Fruit fly (Drosophila melanogaster) whole organism, embryonic: ENCODE results near the gene Vm26Ab.

Source experiments
- Ada2b ChIP-seq: fragments of 200-800 bp; sonication (Bioruptor generic); IDR thresholded peaks from 2 replicates; pipeline ENCODE4 v1.3.6; 2022; ENCODE audit warnings: missing biosample characterization, missing genetic modification characterization
- Adf1 ChIP-seq: fragments of 200-800 bp; sonication (Bioruptor generic); IDR thresholded peaks from 2 replicates; pipeline ENCODE4 v1.3.6; 2022; ENCODE audit warnings: missing biosample characterization, missing genetic modification characterization
- CG10959 ChIP-seq: fragments of 200-800 bp; sonication (Bioruptor generic); IDR thresholded peaks from 2 replicates; pipeline ENCODE4 v1.3.6; 2022; ENCODE audit warnings: missing biosample characterization, missing genetic modification characterization
- CG12391 ChIP-seq: fragments of 200-800 bp; sonication (Bioruptor generic); optimal IDR thresholded peaks from 3 replicates; lab custom pipeline; 2018; ENCODE audit warnings: missing biosample characterization, mild to moderate bottlenecking, missing genetic modification characterization, moderate library complexity
- CG12744 ChIP-seq: fragments of 200-800 bp; sonication (Bioruptor generic); optimal IDR thresholded peaks from 2 replicates; lab custom pipeline; 2016; ENCODE audit warnings: missing biosample characterization, missing genetic modification characterization
- CG15479 ChIP-seq: fragments of 200-800 bp; sonication (Bioruptor generic); optimal IDR thresholded peaks from 3 replicates; lab custom pipeline; 2019; ENCODE audit warnings: missing biosample characterization, mild to moderate bottlenecking, missing genetic modification characterization, moderate library complexity
- CG15696 ChIP-seq: fragments of 200-800 bp; sonication (Bioruptor generic); optimal IDR thresholded peaks from 2 replicates; lab custom pipeline; 2019; ENCODE audit warnings: missing biosample characterization, mild to moderate bottlenecking, missing genetic modification characterization, moderate library complexity
- CG16813 ChIP-seq: fragments of 200-800 bp; sonication (Bioruptor generic); IDR thresholded peaks from 3 replicates; pipeline ENCODE4 v1.3.6; 2022; ENCODE audit warnings: missing biosample characterization, missing genetic modification characterization; ENCODE audit not compliant: partially characterized antibody
- CG17328 ChIP-seq: fragments of 200-800 bp; sonication (Bioruptor generic); IDR thresholded peaks from 2 replicates; pipeline ENCODE4 v1.3.6; 2022; ENCODE audit warnings: missing biosample characterization, missing genetic modification characterization
- CG17802 ChIP-seq: fragments of 200-800 bp; sonication (Bioruptor generic); optimal IDR thresholded peaks from 2 replicates; lab custom pipeline; 2018; ENCODE audit warnings: missing biosample characterization, mild to moderate bottlenecking, missing genetic modification characterization, moderate library complexity
- CG18011 ChIP-seq: fragments of 200-800 bp; sonication (Bioruptor generic); optimal IDR thresholded peaks from 2 replicates; lab custom pipeline; 2017; ENCODE audit warnings: missing biosample characterization, missing genetic modification characterization, mild to moderate bottlenecking, moderate library complexity, missing genotype
- CG18764 ChIP-seq: fragments of 200-800 bp; sonication (Bioruptor generic); optimal IDR thresholded peaks from 3 replicates; lab custom pipeline; 2016; ENCODE audit warnings: missing biosample characterization, missing genetic modification characterization
- CG2129 ChIP-seq: fragments of 200-800 bp; sonication (Bioruptor generic); IDR thresholded peaks from 2 replicates; pipeline ENCODE4 v1.3.6; 2022; ENCODE audit warnings: missing biosample characterization, missing genetic modification characterization; ENCODE audit not compliant: partially characterized antibody
- CG2678 ChIP-seq: fragments of 200-800 bp; sonication (Bioruptor generic); optimal IDR thresholded peaks from 3 replicates; lab custom pipeline; 2019; ENCODE audit warnings: missing biosample characterization, mild to moderate bottlenecking, missing genetic modification characterization, moderate library complexity
- CG2875 ChIP-seq: fragments of 200-800 bp; sonication (Bioruptor generic); optimal IDR thresholded peaks from 2 replicates; lab custom pipeline; 2017; ENCODE audit warnings: missing biosample characterization, mild to moderate bottlenecking, missing genetic modification characterization, missing genetic modification reagents
- CG30020 ChIP-seq: fragments of 200-800 bp; optimal IDR thresholded peaks from 2 replicates; lab custom pipeline; 2019; ENCODE audit warnings: missing biosample characterization, mild to moderate bottlenecking, missing genetic modification characterization, moderate library complexity
- CG4424 ChIP-seq: fragments of 200-800 bp; sonication (Bioruptor generic); optimal IDR thresholded peaks from 3 replicates; lab custom pipeline; 2016; ENCODE audit warnings: missing biosample characterization, missing genetic modification characterization
- CG6654 ChIP-seq: fragments of 200-800 bp; sonication (Bioruptor generic); optimal IDR thresholded peaks from 2 replicates; lab custom pipeline; 2017; ENCODE audit warnings: missing biosample characterization, mild to moderate bottlenecking, missing genetic modification characterization
- CG7556 ChIP-seq: fragments of 200-800 bp; sonication (Bioruptor generic); optimal IDR thresholded peaks from 2 replicates; lab custom pipeline; 2017; ENCODE audit warnings: missing biosample characterization, mild to moderate bottlenecking, missing genetic modification characterization
- CG7987 ChIP-seq: fragments of 200-800 bp; sonication (Bioruptor generic); optimal IDR thresholded peaks from 2 replicates; lab custom pipeline; 2018; ENCODE audit warnings: missing biosample characterization, mild to moderate bottlenecking, missing genetic modification characterization, moderate library complexity
- Chrac-16 ChIP-seq: fragments of 200-800 bp; sonication (Bioruptor generic); optimal IDR thresholded peaks from 3 replicates; lab custom pipeline; 2016; ENCODE audit warnings: missing biosample characterization, missing genetic modification characterization
- E2f2 ChIP-seq: fragments of 200-800 bp; sonication (Bioruptor generic); IDR thresholded peaks from 2 replicates; pipeline ENCODE4 v1.3.6; 2022; ENCODE audit warnings: missing biosample characterization, missing genetic modification characterization
- Hand ChIP-seq: fragments of 200-800 bp; sonication (Bioruptor generic); optimal IDR thresholded peaks from 2 replicates; lab custom pipeline; 2017; ENCODE audit warnings: mild to moderate bottlenecking, missing biosample characterization, missing genetic modification reagents, missing genetic modification characterization
- Hr39 ChIP-seq: fragments of >200 bp; optimal IDR thresholded peaks from 2 replicates; lab custom pipeline; 2017
- MBD-R2 ChIP-seq: fragments of 200-800 bp; sonication (Bioruptor generic); IDR thresholded peaks from 2 replicates; pipeline ENCODE4 v1.3.6; 2022; ENCODE audit warnings: missing biosample characterization, missing genetic modification characterization
- Myb ChIP-seq: fragments of 200-800 bp; sonication (Bioruptor generic); optimal IDR thresholded peaks from 2 replicates; lab custom pipeline; 2016; ENCODE audit warnings: missing biosample characterization, missing genetic modification characterization
- Nf-YB ChIP-seq: fragments of 200-800 bp; sonication (Bioruptor generic); optimal IDR thresholded peaks from 3 replicates; lab custom pipeline; 2019; ENCODE audit warnings: missing biosample characterization, mild to moderate bottlenecking, missing genetic modification characterization, moderate library complexity
- Oaz ChIP-seq: fragments of 200-800 bp; sonication (Bioruptor generic); IDR thresholded peaks from 2 replicates; pipeline ENCODE4 v1.3.6; 2022; ENCODE audit warnings: missing biosample characterization, missing genetic modification characterization
- Poxn ChIP-seq: fragments of 200-800 bp; sonication (Bioruptor generic); IDR thresholded peaks from 2 replicates; pipeline ENCODE4 v1.3.6; 2022; ENCODE audit warnings: missing biosample characterization, missing genetic modification characterization
- Ssrp ChIP-seq: fragments of 200-800 bp; sonication (Bioruptor generic); optimal IDR thresholded peaks from 2 replicates; lab custom pipeline; 2018; ENCODE audit warnings: missing biosample characterization, mild to moderate bottlenecking, missing genetic modification characterization, moderate library complexity
- ab ChIP-seq: fragments of 200-800 bp; sonication (Bioruptor generic); optimal IDR thresholded peaks from 2 replicates; lab custom pipeline; 2016; ENCODE audit warnings: missing biosample characterization, missing genetic modification characterization
- ash1 ChIP-seq: fragments of 200-800 bp; sonication (Bioruptor generic); optimal IDR thresholded peaks from 2 replicates; lab custom pipeline; 2018; ENCODE audit warnings: missing biosample characterization, mild to moderate bottlenecking, missing genetic modification characterization
- ato ChIP-seq: fragments of 200-800 bp; sonication (Bioruptor generic); IDR thresholded peaks from 2 replicates; pipeline ENCODE4 v1.3.6; 2022; ENCODE audit warnings: missing biosample characterization, missing genetic modification characterization; ENCODE audit not compliant: partially characterized antibody
- cato ChIP-seq: fragments of 200-800 bp; sonication (Bioruptor generic); optimal IDR thresholded peaks from 2 replicates; lab custom pipeline; 2016; ENCODE audit warnings: missing biosample characterization, missing genetic modification characterization, borderline replicate concordance
- chinmo ChIP-seq: fragments of 200-800 bp; sonication (Bioruptor generic); IDR thresholded peaks from 4 replicates; pipeline ENCODE4 v1.3.6; 2022; ENCODE audit warnings: missing biosample characterization, missing genetic modification characterization; ENCODE audit not compliant: partially characterized antibody
- crc ChIP-seq: fragments of 200-800 bp; sonication (Bioruptor generic); optimal IDR thresholded peaks from 2 replicates; lab custom pipeline; 2016; ENCODE audit warnings: missing biosample characterization, missing genetic modification characterization
- croc ChIP-seq: fragments of 200-800 bp; sonication (Bioruptor generic); conservative IDR thresholded peaks from 3 replicates; pipeline ENCODE4 v1.3.6; 2022; ENCODE audit warnings: missing biosample characterization, missing genetic modification characterization
- eve ChIP-seq, 2 experiments: fragments of >200 bp; optimal IDR thresholded peaks; 2 replicates each; lab custom pipeline; 2017; ENCODE audit warnings: missing biosample characterization in 2 of 2, missing genetic modification characterization in 2 of 2
- eyg ChIP-seq: fragments of 200-800 bp; sonication (Bioruptor generic); optimal IDR thresholded peaks from 3 replicates; lab custom pipeline; 2016; ENCODE audit warnings: missing biosample characterization, missing genetic modification characterization
- grau ChIP-seq: fragments of 200-800 bp; optimal IDR thresholded peaks from 3 replicates; lab custom pipeline; 2019; ENCODE audit warnings: missing biosample characterization, mild to moderate bottlenecking, missing genetic modification characterization, moderate library complexity
- ham ChIP-seq: fragments of 200-800 bp; sonication (Bioruptor generic); IDR thresholded peaks from 2 replicates; pipeline ENCODE4 v1.3.6; 2022; ENCODE audit warnings: missing biosample characterization, missing genetic modification characterization
- nmo ChIP-seq: fragments of 200-800 bp; sonication (Bioruptor generic); optimal IDR thresholded peaks from 2 replicates; lab custom pipeline; 2018; ENCODE audit warnings: missing biosample characterization, mild to moderate bottlenecking, missing genetic modification characterization, moderate library complexity
- nom ChIP-seq: fragments of 200-800 bp; sonication (Bioruptor generic); optimal IDR thresholded peaks from 2 replicates; lab custom pipeline; 2017; ENCODE audit warnings: missing biosample characterization, missing genetic modification characterization, mild to moderate bottlenecking, moderate library complexity, missing genetic modification reagents
- ranshi ChIP-seq: fragments of 200-800 bp; sonication (Bioruptor generic); IDR thresholded peaks from 2 replicates; pipeline ENCODE4 v1.3.6; 2022; ENCODE audit warnings: missing biosample characterization, missing genetic modification characterization
- run ChIP-seq: fragments of 200-800 bp; sonication (Bioruptor generic); optimal IDR thresholded peaks from 3 replicates; lab custom pipeline; 2018; ENCODE audit warnings: missing biosample characterization, mild to moderate bottlenecking, missing genetic modification characterization
- sc ChIP-seq, 3 experiments: fragments of >200 bp in 2 of 3; fragments of 200-800 bp in 1 of 3; sonication (Bioruptor generic) in 1 of 3; optimal IDR thresholded peaks; 2 replicates in 2 of 3; 3 replicates in 1 of 3; lab custom pipeline; 2017; ENCODE audit warnings: mild to moderate bottlenecking in 1 of 3, missing biosample characterization in 1 of 3, missing genetic modification characterization in 1 of 3, missing genetic modification reagents in 1 of 3
- sqz ChIP-seq: fragments of 200-800 bp; sonication (Bioruptor generic); optimal IDR thresholded peaks from 3 replicates; lab custom pipeline; 2018; ENCODE audit warnings: missing biosample characterization, mild to moderate bottlenecking, missing genetic modification characterization
- stwl ChIP-seq: fragments of 200-800 bp; sonication (Bioruptor generic); optimal IDR thresholded peaks from 3 replicates; lab custom pipeline; 2018; ENCODE audit warnings: missing biosample characterization, mild to moderate bottlenecking, missing genetic modification characterization, moderate library complexity
- vnd ChIP-seq: fragments of 200-800 bp; sonication (Bioruptor generic); IDR thresholded peaks from 3 replicates; pipeline ENCODE4 v1.3.6; 2022; ENCODE audit warnings: missing biosample characterization, missing genetic modification characterization; ENCODE audit not compliant: partially characterized antibody
- wor ChIP-seq: fragments of 200-800 bp; sonication (Bioruptor generic); IDR thresholded peaks from 2 replicates; pipeline ENCODE4 v1.3.6; 2022; ENCODE audit warnings: missing biosample characterization, missing genetic modification characterization
- z ChIP-seq: fragments of 200-800 bp; sonication (Bioruptor generic); IDR thresholded peaks from 3 replicates; pipeline ENCODE4 v1.3.6; 2022; ENCODE audit warnings: missing biosample characterization, missing genetic modification characterization

Vm26Ab gene

DNA sequence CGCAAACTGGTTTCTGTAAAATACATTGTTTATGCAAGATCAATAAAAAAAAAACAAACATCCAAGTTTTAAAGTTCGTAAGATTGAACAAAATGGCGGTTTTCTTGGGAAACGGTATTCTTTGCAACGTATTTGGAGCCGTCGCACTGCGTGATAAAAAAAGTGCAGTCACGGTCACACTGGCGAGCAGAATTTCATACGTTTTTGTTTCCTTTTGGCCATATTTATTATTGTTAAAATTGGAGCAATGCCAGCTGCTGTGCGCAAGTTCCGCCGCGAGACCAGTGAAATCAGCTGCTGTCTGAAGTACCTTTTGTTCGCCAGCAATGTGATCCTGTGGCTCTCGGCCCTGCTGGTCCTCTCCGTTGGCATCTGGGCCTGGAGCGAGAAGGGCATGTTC lies 43.3 kb downstream of the Vm26Ab start, which contains the start of gene Tsp26A (continued):
- peak; percentile 39 for TF ChIP-seq Myb (GFP tag; lab: Kevin White, UChicago)
- no peak for TF ChIP-seq Hr39 (lab: Kevin White, UChicago)
- no peak for TF ChIP-seq Nf-YB
- TF ChIP-seq E2f2 = peak; percentile 56
- TF ChIP-seq CG2129 (GFP tag; lab: Robert Waterston, UW) = no peak
- TF ChIP-seq CG15696 (tag; lab: Kevin White, UChicago) = no peak
- no peak for TF ChIP-seq CG17802
- TF ChIP-seq MBD-R2 (GFP tag; lab: Robert Waterston, UW) = peak; percentile 63
- TF ChIP-seq CG17328 (GFP tag; lab: Robert Waterston, UW) = no peak
- TF ChIP-seq CG30020 (tag; lab: Kevin White, UChicago) = no peak
- no peak for TF ChIP-seq nmo (GFP tag; lab: Kevin White, UChicago)
- TF ChIP-seq CG18011 = no peak
- TF ChIP-seq ab (GFP tag; lab: Kevin White, UChicago) = no peak
- TF ChIP-seq CG12391 (tag; lab: Kevin White, UChicago) = no peak
- no peak for TF ChIP-seq Chrac-16
- no peak for TF ChIP-seq wor
- TF ChIP-seq CG15479 = no peak
- TF ChIP-seq croc (GFP tag; lab: Robert Waterston, UW) = no peak
- TF ChIP-seq run (tag; lab: Kevin White, UChicago) = no peak
- no peak for TF ChIP-seq Oaz (GFP tag; lab: Robert Waterston, UW)
- no peak for TF ChIP-seq Ada2b (GFP tag; lab: Robert Waterston, UW)
- no peak for TF ChIP-seq CG7987 (GFP tag; lab: Kevin White, UChicago)
- TF ChIP-seq grau (tag; lab: Kevin White, UChicago) = no peak
- TF ChIP-seq eyg (GFP tag; lab: Kevin White, UChicago) = no peak
- no peak for TF ChIP-seq eve (GFP tag; optimal IDR thresholded peaks at IDR 0.05; lab: Kevin White, UChicago)
- no peak for TF ChIP-seq crc (GFP tag; lab: Kevin White, UChicago)
- TF ChIP-seq CG7556 (GFP tag; lab: Kevin White, UChicago) = no peak
- TF ChIP-seq CG4424 = no peak
- no peak for TF ChIP-seq sc (optimal IDR thresholded peaks at IDR 0.05; lab: Kevin White, UChicago)
- TF ChIP-seq sc (GFP tag; optimal IDR thresholded peaks at IDR 0.05; lab: Kevin White, UChicago) = no peak
- no peak for TF ChIP-seq CG2678
- TF ChIP-seq CG2875 (GFP tag; lab: Kevin White, UChicago) = no peak
- no peak for TF ChIP-seq Poxn (GFP tag; lab: Robert Waterston, UW)
- peak; percentile 55 for TF ChIP-seq stwl (tag; lab: Kevin White, UChicago)
- no peak for TF ChIP-seq CG10959 (GFP tag; lab: Robert Waterston, UW)
- TF ChIP-seq ash1 (GFP tag; lab: Kevin White, UChicago) = no peak
- no peak for TF ChIP-seq vnd (GFP tag; lab: Robert Waterston, UW)
- no peak for TF ChIP-seq nom (GFP tag; lab: Kevin White, UChicago)
- TF ChIP-seq Ssrp (tag; lab: Kevin White, UChicago) = no peak
- TF ChIP-seq chinmo (GFP tag; lab: Robert Waterston, UW) = 0 out of 4 replicates have a peak, but pooled peaks have one; percentile 52
- no peak for TF ChIP-seq z (GFP tag; lab: Robert Waterston, UW)
- TF ChIP-seq CG12744 (GFP tag; lab: Kevin White, UChicago) = no peak
- TF ChIP-seq CG18764 = no peak
- no peak for TF ChIP-seq ham (GFP tag; lab: Robert Waterston, UW)
- no peak for TF ChIP-seq Adf1 (GFP tag; lab: Robert Waterston, UW)
- TF ChIP-seq ranshi (GFP tag; lab: Robert Waterston, UW) = 0 out of 2 replicates have a peak, but pooled peaks have one; percentile 16
- TF ChIP-seq CG6654 (GFP tag; lab: Kevin White, UChicago) = no peak
- TF ChIP-seq Hand (GFP tag; lab: Kevin White, UChicago) = no peak
- TF ChIP-seq sqz = no peak
- TF ChIP-seq cato (GFP tag; lab: Kevin White, UChicago) = no peak
- no peak for TF ChIP-seq CG16813
- no peak for TF ChIP-seq ato (GFP tag; lab: Robert Waterston, UW)
